Fruit fly (Drosophila melanogaster): ENCODE results near the gene bond.

DNA sequence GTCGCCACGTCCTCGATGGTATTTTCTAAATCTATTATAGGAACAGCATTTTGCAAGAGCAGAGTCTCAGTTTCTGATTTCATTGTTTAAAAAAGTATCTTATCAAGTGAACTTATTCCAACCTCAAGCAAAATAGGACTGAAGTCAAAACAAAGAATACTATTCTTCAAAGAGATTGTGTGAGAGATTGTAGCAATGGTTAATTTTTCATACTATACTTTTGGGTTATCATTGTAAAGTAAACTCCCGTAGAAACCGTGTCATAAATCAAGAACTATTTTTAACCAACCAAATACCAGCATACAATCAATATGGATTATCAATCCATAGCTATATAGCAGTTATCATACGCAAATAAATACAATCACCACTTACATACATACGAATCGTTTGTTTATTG lies 18.7 kb upstream of the bond start, which contains the start of gene CG33093:
- no peak for TF ChIP-seq schlank (tag; optimal IDR thresholded peaks at IDR 0.05)
- TF ChIP-seq fd96Cb (tag; optimal IDR thresholded peaks at IDR 0.05): no peak
- no peak for TF ChIP-seq Tbp (GFP tag; optimal IDR thresholded peaks at IDR 0.05)
- no peak for TF ChIP-seq CG1024 (GFP tag; IDR thresholded peaks at IDR 0.05)
- TF ChIP-seq gro (GFP tag; optimal IDR thresholded peaks at IDR 0.05): no peak
- TF ChIP-seq CG4282 (GFP tag; optimal IDR thresholded peaks at IDR 0.05): no peak
- no peak for TF ChIP-seq CG18764 (GFP tag; optimal IDR thresholded peaks at IDR 0.05)
- TF ChIP-seq Nf-YA (GFP tag; IDR thresholded peaks at IDR 0.05): no peak
- TF ChIP-seq CG31441 (GFP tag; IDR thresholded peaks at IDR 0.05): no peak

Measured in whole organism, embryonic.